Worm (Caenorhabditis elegans) whole organism, early embryonic: ENCODE measurements around the gene T04H1.5.

Experiments
- B0310.2 ChIP-seq: sonication (generic microtip); optimal IDR thresholded peaks from 2 replicates; lab custom pipeline; 2016; ENCODE audit warnings: mild to moderate bottlenecking, missing genetic modification characterization, missing compliant biosample characterization
- F13C5.2 ChIP-seq: sonication (generic microtip); optimal IDR thresholded peaks from 2 replicates; lab custom pipeline; 2017; ENCODE audit warnings: mild to moderate bottlenecking, missing genetic modification characterization, inconsistent platforms, missing compliant biosample characterization
- ama-1 ChIP-seq: fragments of 150-350 bp; optimal IDR thresholded peaks from 2 replicates; lab custom pipeline; 2014
- ceh-36 ChIP-seq: sonication (generic microtip); optimal IDR thresholded peaks from 2 replicates; lab custom pipeline; 2016; ENCODE audit warnings: missing genetic modification characterization, inconsistent platforms, missing compliant biosample characterization
- flt-1 ChIP-seq: fragments of 200-800 bp; sonication (Bioruptor generic); IDR thresholded peaks from 2 replicates; pipeline ENCODE4 v1.3.6; 2022; ENCODE audit warnings: missing genetic modification characterization, missing compliant biosample characterization
- hmbx-1 ChIP-seq: sonication (generic microtip); optimal IDR thresholded peaks from 2 replicates; lab custom pipeline; 2016; ENCODE audit warnings: mild to moderate bottlenecking, missing genetic modification characterization, missing compliant biosample characterization
- hmg-4 ChIP-seq: fragments of 200-800 bp; sonication (Bioruptor generic); optimal IDR thresholded peaks from 2 replicates; lab custom pipeline; 2018; ENCODE audit warnings: mild to moderate bottlenecking, missing genetic modification characterization, missing compliant biosample characterization
- hnd-1 ChIP-seq: sonication (generic microtip); optimal IDR thresholded peaks from 2 replicates; lab custom pipeline; 2016; ENCODE audit warnings: missing genetic modification characterization, missing compliant biosample characterization
- pes-1 ChIP-seq: fragments of 200-800 bp; sonication (Bioruptor generic); IDR thresholded peaks from 2 replicates; pipeline ENCODE4 v1.3.6; 2022; ENCODE audit warnings: missing genetic modification reagents, missing genetic modification characterization, missing compliant biosample characterization
- scrt-1 ChIP-seq: fragments of 200-800 bp; sonication (Bioruptor generic); IDR thresholded peaks from 2 replicates; pipeline ENCODE4 v1.3.6; 2022; ENCODE audit warnings: missing genetic modification characterization, missing compliant biosample characterization
- sea-1 ChIP-seq: fragments of 200-800 bp; sonication (Bioruptor generic); conservative IDR thresholded peaks from 2 replicates; pipeline ENCODE4 v1.3.6; 2022; ENCODE audit warnings: missing genetic modification characterization, missing compliant biosample characterization
- tbx-11 ChIP-seq: fragments of 200-800 bp; sonication (Bioruptor generic); IDR thresholded peaks from 2 replicates; pipeline ENCODE4 v1.3.6; 2022; ENCODE audit warnings: missing genetic modification characterization, missing compliant biosample characterization
- tbx-37 ChIP-seq: fragments of 200-800 bp; sonication (Bioruptor generic); conservative IDR thresholded peaks from 2 replicates; pipeline ENCODE4 v1.3.6; 2022; ENCODE audit warnings: missing genetic modification reagents, missing genetic modification characterization, missing compliant biosample characterization
- tra-4 ChIP-seq: sonication (generic microtip); optimal IDR thresholded peaks from 2 replicates; lab custom pipeline; 2017; ENCODE audit warnings: missing genetic modification characterization, missing compliant biosample characterization

DNA sequence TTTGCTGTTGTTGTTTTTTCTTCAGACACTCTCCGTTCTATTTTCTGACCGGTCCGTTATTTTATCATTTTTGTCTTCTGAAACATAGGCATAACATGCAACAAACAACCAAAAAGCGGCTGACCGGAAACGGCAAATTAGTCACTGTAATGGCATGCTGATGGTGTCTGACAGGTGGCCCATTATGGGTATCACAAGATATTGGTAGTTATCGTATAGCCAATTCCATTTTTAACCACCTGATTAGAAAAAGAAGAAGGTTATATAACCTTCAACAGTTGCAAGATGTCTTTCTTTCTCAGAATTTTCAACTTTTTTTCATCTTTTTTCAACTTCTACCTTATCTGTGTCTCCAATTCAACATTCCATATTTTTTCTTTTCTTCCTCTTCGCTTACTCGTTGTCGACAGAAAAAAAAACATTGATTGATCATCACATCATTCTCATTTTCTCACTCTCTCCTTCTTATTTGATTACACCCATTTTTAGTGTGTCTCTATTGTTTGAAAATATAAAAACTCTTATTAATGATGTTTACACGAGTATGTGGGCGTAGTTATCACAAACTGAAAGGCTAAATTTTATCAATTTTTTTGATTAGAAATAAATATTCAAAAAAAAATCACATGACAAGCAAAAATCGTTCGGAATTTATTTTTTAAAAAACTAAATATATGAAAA is 49.8 kb downstream of the T04H1.5 start:
- no peak for TF ChIP-seq ama-1
- no peak for TF ChIP-seq tbx-37 (GFP tag; lab: Robert Waterston, UW)
- no peak for TF ChIP-seq tbx-11
- TF ChIP-seq hnd-1 = no peak
- no peak for TF ChIP-seq B0310.2 (tag; lab: Kevin White, UChicago)
- TF ChIP-seq F13C5.2 (tag; lab: Kevin White, UChicago) = no peak
- no peak for TF ChIP-seq hmbx-1 (tag; lab: Kevin White, UChicago)
- TF ChIP-seq sea-1 (GFP tag; lab: Robert Waterston, UW) = no peak
- no peak for TF ChIP-seq pes-1 (GFP tag; lab: Robert Waterston, UW)
- no peak for TF ChIP-seq tra-4
- no peak for TF ChIP-seq hmg-4 (GFP tag; lab: Kevin White, UChicago)
- no peak for TF ChIP-seq ceh-36 (tag; lab: Kevin White, UChicago)
- TF ChIP-seq scrt-1 (GFP tag; lab: Robert Waterston, UW) = no peak
- no peak for TF ChIP-seq flt-1 (GFP tag; lab: Robert Waterston, UW)
